Worm (Caenorhabditis elegans): ENCODE data around the gene mct-5.

Gene mct-5

DNA sequence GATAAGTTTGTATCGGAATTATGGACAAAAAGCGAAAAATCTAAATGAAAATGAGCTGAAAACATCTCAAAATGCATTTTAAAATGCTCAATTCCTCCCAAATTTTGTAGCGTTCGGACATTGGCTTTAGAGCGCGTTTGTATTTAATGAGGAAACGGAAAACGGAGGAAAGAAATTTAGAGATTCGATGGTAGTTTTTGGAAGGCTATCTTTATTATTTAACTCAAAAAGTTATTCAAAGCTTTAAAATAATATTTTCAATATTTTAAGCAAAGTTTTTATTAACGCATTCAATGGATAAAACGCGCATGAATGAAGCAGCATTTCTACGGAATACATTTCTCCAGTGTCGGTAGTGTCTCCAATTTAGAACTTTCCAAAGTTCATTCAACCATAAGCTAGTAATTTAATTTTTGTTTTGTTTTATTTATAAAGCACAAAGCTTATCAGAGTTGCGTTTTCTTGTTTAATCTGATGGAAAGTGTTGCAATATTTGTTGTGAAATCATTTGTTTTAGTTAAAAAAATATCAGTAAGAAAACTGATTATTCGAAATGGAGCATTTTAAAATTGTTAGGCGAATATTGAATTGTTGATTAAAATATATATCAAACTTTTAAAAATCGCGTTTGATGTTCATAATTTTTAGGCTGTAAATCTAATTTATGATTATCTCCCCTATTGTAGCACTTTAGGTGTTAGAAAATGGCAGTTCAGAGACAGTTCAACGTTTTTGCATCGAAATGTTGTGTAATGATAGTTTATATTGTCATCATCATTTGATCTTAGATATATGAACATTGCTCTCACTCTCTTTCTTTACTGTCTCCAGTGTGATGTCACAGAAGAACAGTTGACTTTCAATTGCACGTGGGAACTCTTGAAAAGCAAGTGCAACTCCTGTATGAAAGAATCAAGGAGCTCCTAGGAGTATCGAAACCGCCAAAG, 25.5 kb downstream of the mct-5 start (continued):
- TF ChIP-seq sup-37 (GFP tag; optimal IDR thresholded peaks at IDR 0.05) (no peak), ceh-8 (GFP tag; optimal IDR thresholded peaks at IDR 0.05) (peak; percentile 17), lin-14 (GFP tag; optimal IDR thresholded peaks at IDR 0.05) (peak; percentile 94), skn-1 (tag; optimal IDR thresholded peaks at IDR 0.05) (peak; percentile 77), ztf-11 (tag; optimal IDR thresholded peaks at IDR 0.05) (peak in 1 of 2 experiments; percentile 78), pag-3 (tag; optimal IDR thresholded peaks at IDR 0.05; ENCODE audit: borderline replicate concordance, insufficient read depth) (no peak), sox-4 (tag; optimal IDR thresholded peaks at IDR 0.05) (peak; percentile 75), dpl-1 (GFP tag; optimal IDR thresholded peaks at IDR 0.05) (peak; percentile 55 to 71 (median 61)), lin-35 (GFP tag; optimal IDR thresholded peaks at IDR 0.05) (peak; percentile 72 to 78), mep-1 (tag; optimal IDR thresholded peaks at IDR 0.05) (peak; percentile 89), Y116A8C.19 (tag; optimal IDR thresholded peaks at IDR 0.05; ENCODE audit: borderline replicate concordance) (no peak), alr-1 (tag; optimal IDR thresholded peaks at IDR 0.05; ENCODE audit: borderline replicate concordance) (no peak), nhr-28 (tag; optimal IDR thresholded peaks at IDR 0.05) (no peak), egl-13 (tag; optimal IDR thresholded peaks at IDR 0.05) (peak; percentile 65), fkh-8 (tag; optimal IDR thresholded peaks at IDR 0.05) (peak; percentile 89), lin-39 (tag; optimal IDR thresholded peaks at IDR 0.05) (no peak), ets-5 (GFP tag; IDR thresholded peaks at IDR 0.05) (no peak), rnt-1 (tag; optimal IDR thresholded peaks at IDR 0.05) (peak; percentile 68), tbx-2 (tag; optimal IDR thresholded peaks at IDR 0.05) (peak; percentile 74), blmp-1 (tag; optimal IDR thresholded peaks at IDR 0.05) (peak; percentile 55), grh-1 (GFP tag; IDR thresholded peaks at IDR 0.05) (no peak), nhr-47 (tag; optimal IDR thresholded peaks at IDR 0.05) (peak; percentile 84), nhr-237 (tag; optimal IDR thresholded peaks at IDR 0.05) (peak; percentile 58), C04F5.9 (tag; optimal IDR thresholded peaks at IDR 0.05) (peak; percentile 67), fkh-10 (GFP tag; optimal IDR thresholded peaks at IDR 0.05) (peak; percentile 8), lir-3 (tag; optimal IDR thresholded peaks at IDR 0.05; ENCODE audit: poor library complexity) (peak; percentile 83), nhr-19 (GFP tag; conservative IDR thresholded peaks at IDR 0.05) (peak; percentile 56), ceh-82 (tag; optimal IDR thresholded peaks at IDR 0.05) (peak; percentile 22 to 34 (median 32)), ceh-88 (GFP tag; IDR thresholded peaks at IDR 0.05) (peak; percentile 73), aha-1 (tag; optimal IDR thresholded peaks at IDR 0.05) (no peak), xbp-1 (tag; optimal IDR thresholded peaks at IDR 0.05) (peak; percentile 81), isw-1 (GFP tag; IDR thresholded peaks at IDR 0.05) (peak; percentile 76), nhr-84 (tag; optimal IDR thresholded peaks at IDR 0.05) (no peak), mef-2 (tag; optimal IDR thresholded peaks at IDR 0.05) (no peak), hlh-17 (GFP tag; optimal IDR thresholded peaks at IDR 0.05; ENCODE audit: borderline replicate concordance) (no peak), zag-1 (tag; optimal IDR thresholded peaks at IDR 0.05) (no peak), ceh-90 (tag; optimal IDR thresholded peaks at IDR 0.05) (peak; percentile 77), egl-27 (tag; optimal IDR thresholded peaks at IDR 0.05) (no peak), irx-1 (tag; optimal IDR thresholded peaks at IDR 0.05) (peak; percentile 66), swsn-7 (tag; optimal IDR thresholded peaks at IDR 0.05) (peak; percentile 73), pax-3 (tag; optimal IDR thresholded peaks at IDR 0.05) (peak; percentile 86), nhr-12 (tag; optimal IDR thresholded peaks at IDR 0.05) (no peak), ceh-63 (GFP tag; optimal IDR thresholded peaks at IDR 0.05) (no peak), mdl-1 (tag; optimal IDR thresholded peaks at IDR 0.05) (peak in 1 of 2 experiments; percentile 17), ces-1 (GFP tag; optimal IDR thresholded peaks at IDR 0.05) (no peak), nhr-90 (tag; optimal IDR thresholded peaks at IDR 0.05; ENCODE audit: poor library complexity) (peak; percentile 80), hpl-2 (GFP tag; optimal IDR thresholded peaks at IDR 0.05) (no peak), mab-9 (GFP tag; IDR thresholded peaks at IDR 0.05) (no peak), snu-23 (GFP tag; optimal IDR thresholded peaks at IDR 0.05) (peak; percentile 79)

Measured in whole organism, L1 larva.